Fruit fly (Drosophila melanogaster): ENCODE measurements around the gene Remo.
A peak's percentile ranks its signal among the peaks of the same experiment; 100 is the strongest.

The Remo gene

DNA sequence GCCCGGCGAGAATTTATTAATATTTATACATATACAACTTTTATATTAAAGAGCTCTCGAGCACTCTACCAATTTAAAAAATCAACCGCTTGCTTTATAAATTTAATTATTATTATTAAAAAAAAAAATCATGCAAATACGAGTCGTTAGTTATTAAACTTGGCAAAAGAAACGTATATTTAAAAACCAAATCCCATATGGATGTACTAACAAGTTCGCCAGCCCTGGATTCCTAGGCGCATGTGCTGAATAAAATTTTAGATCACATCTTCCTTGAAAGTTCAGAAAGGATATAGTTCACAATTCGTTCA lies 29.1 kb upstream of the Remo start, which contains the start of gene comt (continued):
- TF ChIP-seq inv (GFP tag; IDR thresholded peaks at IDR 0.05; ENCODE audit: partially characterized antibody) (no peak), CG9437 (GFP tag; optimal IDR thresholded peaks at IDR 0.05) (peak; percentile 47), CG11504 (tag; optimal IDR thresholded peaks at IDR 0.05) (no peak), Blimp-1 (GFP tag; optimal IDR thresholded peaks at IDR 0.05) (peak; percentile 69), ab (GFP tag; optimal IDR thresholded peaks at IDR 0.05) (no peak), CG30020 (tag; optimal IDR thresholded peaks at IDR 0.05) (peak; percentile 31), CG12391 (tag; optimal IDR thresholded peaks at IDR 0.05) (peak; percentile 87), CG16863 (GFP tag; optimal IDR thresholded peaks at IDR 0.05) (no peak), MTF-1 (GFP tag; optimal IDR thresholded peaks at IDR 0.05; ENCODE audit: borderline replicate concordance) (peak; percentile 22), onecut (GFP tag; IDR thresholded peaks at IDR 0.05) (no peak), nom (GFP tag; optimal IDR thresholded peaks at IDR 0.05) (peak; percentile 22), peb (GFP tag; IDR thresholded peaks at IDR 0.05) (0 out of 2 replicates have a peak, but pooled peaks have one; percentile 19), CG9609 (GFP tag; optimal IDR thresholded peaks at IDR 0.05) (no peak), ken (GFP tag; IDR thresholded peaks at IDR 0.05) (peak; percentile 30; the same call in 1 of the 3 replicates), Dek (tag; optimal IDR thresholded peaks at IDR 0.05) (peak; percentile 63), Optix (GFP tag; IDR thresholded peaks at IDR 0.05) (no peak), CG8089 (GFP tag; optimal IDR thresholded peaks at IDR 0.05) (no peak), CG13775 (GFP tag; optimal IDR thresholded peaks at IDR 0.05) (peak; percentile 73), hb (GFP tag; IDR thresholded peaks at IDR 0.05; ENCODE audit: partially characterized antibody) (no peak), her (GFP tag; optimal IDR thresholded peaks at IDR 0.05) (no peak), CG8924 (tag; optimal IDR thresholded peaks at IDR 0.05) (peak; percentile 70), Side (GFP tag; optimal IDR thresholded peaks at IDR 0.05) (no peak), dysf (GFP tag; IDR thresholded peaks at IDR 0.05) (peak; percentile 49; the same call in 1 of the 3 replicates), hbn (GFP tag; IDR thresholded peaks at IDR 0.05; ENCODE audit: partially characterized antibody) (no peak), jumu (GFP tag; optimal IDR thresholded peaks at IDR 0.05) (no peak), CG10654 (GFP tag; optimal IDR thresholded peaks at IDR 0.05) (peak; percentile 40), CG13123 (GFP tag; optimal IDR thresholded peaks at IDR 0.05) (no peak), dmrt99B (tag; optimal IDR thresholded peaks at IDR 0.05) (no peak), CG18476 (GFP tag; optimal IDR thresholded peaks at IDR 0.05) (peak; percentile 9), pzg (GFP tag; optimal IDR thresholded peaks at IDR 0.05) (no peak), mam (GFP tag; optimal IDR thresholded peaks at IDR 0.05) (no peak), CG13894 (tag; optimal IDR thresholded peaks at IDR 0.05) (no peak), Mes4 (GFP tag; optimal IDR thresholded peaks at IDR 0.05) (no peak), ATbp (GFP tag; optimal IDR thresholded peaks at IDR 0.05) (peak; percentile 35), Nf-YB (GFP tag; optimal IDR thresholded peaks at IDR 0.05) (no peak), E2f2 (GFP tag; IDR thresholded peaks at IDR 0.05) (0 out of 2 replicates have a peak, but pooled peaks have one; percentile 39), CG12104 (GFP tag; optimal IDR thresholded peaks at IDR 0.05) (peak; percentile 51), CG7987 (GFP tag; optimal IDR thresholded peaks at IDR 0.05) (no peak), ap (GFP tag; IDR thresholded peaks at IDR 0.05) (peak; percentile 53; the same call in 1 of the 2 replicates), CG6765 (GFP tag; optimal IDR thresholded peaks at IDR 0.05) (no peak), CG6813 (GFP tag; optimal IDR thresholded peaks at IDR 0.05) (peak; percentile 68), CG17359 (tag; optimal IDR thresholded peaks at IDR 0.05) (peak; percentile 67), CG8478 (optimal IDR thresholded peaks at IDR 0.05) (no peak), tll (GFP tag; optimal IDR thresholded peaks at IDR 0.05) (no peak), crp (GFP tag; optimal IDR thresholded peaks at IDR 0.05) (peak in 1 of 2 experiments; percentile 2), CG10959 (GFP tag; IDR thresholded peaks at IDR 0.05) (no peak), Neu2 (GFP tag; optimal IDR thresholded peaks at IDR 0.05; ENCODE audit: borderline replicate concordance) (no peak), h (optimal IDR thresholded peaks at IDR 0.05) (no peak), tin (GFP tag; optimal IDR thresholded peaks at IDR 0.05) (peak; percentile 51), B-H1 (GFP tag; IDR thresholded peaks at IDR 0.05) (peak; percentile 42; the same call in 1 of the 3 replicates), ato (GFP tag; IDR thresholded peaks at IDR 0.05; ENCODE audit: partially characterized antibody) (no peak)
